Worm (Caenorhabditis elegans): ENCODE measurements around the gene col-180.

Gene col-180

DNA sequence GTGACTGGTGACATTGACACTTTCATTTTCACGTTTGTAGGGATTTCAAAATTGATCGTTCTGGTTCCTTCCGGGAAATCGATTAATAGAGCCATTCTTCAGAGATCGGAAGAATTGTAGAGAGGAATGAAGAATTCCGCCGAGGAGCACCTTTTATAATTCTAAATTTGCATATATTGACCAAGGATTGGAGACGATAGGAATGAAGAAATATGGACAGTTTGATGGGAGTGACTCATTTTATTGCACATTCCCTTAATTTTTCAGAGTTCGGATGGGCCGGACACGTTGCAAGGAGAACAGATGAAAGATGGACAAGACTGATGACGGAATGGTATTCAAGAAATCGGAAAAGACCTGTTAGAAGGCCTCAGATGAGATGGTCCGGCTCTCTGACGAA lies 11.8 kb downstream of the col-180 start, which contains the start of gene C44C10.15:
Gene C44C10.15 (minus strand): TSS at position 101 of the 400 bp plus-strand sequence.
- TF ChIP-seq aly-2 (tag; optimal IDR thresholded peaks at IDR 0.05), result no peak
- TF ChIP-seq zag-1 (tag; optimal IDR thresholded peaks at IDR 0.05), result no peak
- no peak for TF ChIP-seq nhr-12 (tag; optimal IDR thresholded peaks at IDR 0.05)
- no peak for TF ChIP-seq ceh-28 (tag; optimal IDR thresholded peaks at IDR 0.05)
- TF ChIP-seq nhr-237 (tag; optimal IDR thresholded peaks at IDR 0.05), result no peak
- no peak for TF ChIP-seq unc-39 (tag; optimal IDR thresholded peaks at IDR 0.05)
- no peak for TF ChIP-seq fos-1 (tag; optimal IDR thresholded peaks at IDR 0.05)
- TF ChIP-seq fkh-10 (GFP tag; optimal IDR thresholded peaks at IDR 0.05), result no peak
- TF ChIP-seq ztf-4 (tag; optimal IDR thresholded peaks at IDR 0.05), result no peak
- TF ChIP-seq ceh-82 (tag; optimal IDR thresholded peaks at IDR 0.05), result no peak

DNA sequence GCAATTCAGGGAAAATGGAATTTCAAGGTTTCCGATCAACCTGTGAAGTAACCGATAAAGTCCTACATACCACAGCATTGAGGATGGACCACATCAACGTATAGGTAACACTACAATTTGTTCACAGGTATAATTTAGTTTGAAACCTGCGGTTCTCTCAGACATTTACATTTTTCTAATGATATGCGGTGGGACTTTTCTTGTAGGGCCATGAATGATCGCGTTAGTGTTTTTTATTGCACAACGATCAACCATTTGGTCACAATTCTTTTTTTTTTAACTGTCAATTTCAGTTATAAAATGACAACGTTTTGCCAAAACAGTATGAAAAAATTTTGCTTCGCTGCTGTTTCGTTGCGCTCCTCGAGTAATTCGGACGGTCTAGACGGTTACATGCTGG lies 15.4 kb downstream of the col-180 start, which contains the start of gene C44C10.12:
Gene C44C10.12 (plus strand): TSS at position 301 of the 400 bp plus-strand sequence.
- TF ChIP-seq unc-39 (tag; optimal IDR thresholded peaks at IDR 0.05) (no peak), elt-1 (tag; optimal IDR thresholded peaks at IDR 0.05) (no peak), daf-12 (tag; optimal IDR thresholded peaks at IDR 0.05) (no peak), nhr-77 (tag; optimal IDR thresholded peaks at IDR 0.05) (no peak), unc-62 (GFP tag; optimal IDR thresholded peaks at IDR 0.05) (no peak), egl-5 (tag; optimal IDR thresholded peaks at IDR 0.05) (no peak), mml-1 (tag; optimal IDR thresholded peaks at IDR 0.05) (no peak), lin-39 (tag; optimal IDR thresholded peaks at IDR 0.05) (no peak), ama-1 (optimal IDR thresholded peaks at IDR 0.05) (no peak), skn-1 (tag; optimal IDR thresholded peaks at IDR 0.05) (no peak), tbx-2 (tag; optimal IDR thresholded peaks at IDR 0.05) (no peak), mdl-1 (tag; optimal IDR thresholded peaks at IDR 0.05) (no peak), eor-1 (tag; optimal IDR thresholded peaks at IDR 0.05) (no peak), nhr-237 (tag; optimal IDR thresholded peaks at IDR 0.05) (no peak)

DNA sequence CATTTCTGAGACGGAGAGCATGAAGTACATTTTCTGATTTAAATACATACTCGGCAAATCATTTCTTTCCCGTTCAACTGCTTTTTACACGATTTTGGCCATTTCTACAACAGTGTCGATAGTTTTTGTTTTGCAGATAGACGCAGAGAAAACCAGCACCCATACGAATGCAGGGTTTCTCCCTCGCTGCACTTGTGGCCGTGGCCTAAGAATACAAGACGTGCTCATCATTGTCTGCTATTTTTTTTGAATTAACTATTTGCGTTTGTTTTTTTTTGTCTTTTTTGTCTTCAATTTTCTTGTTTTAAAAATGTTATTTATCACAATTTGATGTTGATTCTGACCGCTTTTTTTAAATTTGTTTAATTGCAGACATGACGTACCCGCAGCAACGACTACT lies 19.0 kb downstream of the col-180 start, which contains the start of gene smcl-1:
Gene smcl-1 (plus strand): TSS at position 373 of the 400 bp plus-strand sequence.
- TF ChIP-seq ceh-28 (tag; optimal IDR thresholded peaks at IDR 0.05) (no peak), ceh-82 (tag; optimal IDR thresholded peaks at IDR 0.05) (no peak), nhr-43 (tag; optimal IDR thresholded peaks at IDR 0.05; ENCODE audit: poor library complexity, severe bottlenecking) (peak; percentile 8), pha-4 (tag; optimal IDR thresholded peaks at IDR 0.05) (peak; percentile 78), unc-39 (tag; optimal IDR thresholded peaks at IDR 0.05) (no peak), egl-5 (tag; optimal IDR thresholded peaks at IDR 0.05) (peak; percentile 54), unc-62 (GFP tag; optimal IDR thresholded peaks at IDR 0.05) (no peak), hmg-11 (tag; optimal IDR thresholded peaks at IDR 0.05) (no peak), snpc-4 (tag; optimal IDR thresholded peaks at IDR 0.05) (peak; percentile 57), ceh-9 (tag; optimal IDR thresholded peaks at IDR 0.05) (no peak), elt-2 (tag; optimal IDR thresholded peaks at IDR 0.05) (peak; percentile 28), mml-1 (tag; optimal IDR thresholded peaks at IDR 0.05) (no peak), nhr-67 (tag; optimal IDR thresholded peaks at IDR 0.05) (no peak), elt-3 (tag; optimal IDR thresholded peaks at IDR 0.05) (no peak), fkh-2 (tag; optimal IDR thresholded peaks at IDR 0.05) (no peak), nhr-23 (tag; optimal IDR thresholded peaks at IDR 0.05) (no peak), lin-15B (tag; optimal IDR thresholded peaks at IDR 0.05) (peak; percentile 41), nhr-25 (tag; optimal IDR thresholded peaks at IDR 0.05) (peak; percentile 31), skn-1 (tag; optimal IDR thresholded peaks at IDR 0.05) (no peak), nhr-28 (tag; optimal IDR thresholded peaks at IDR 0.05) (no peak)

DNA sequence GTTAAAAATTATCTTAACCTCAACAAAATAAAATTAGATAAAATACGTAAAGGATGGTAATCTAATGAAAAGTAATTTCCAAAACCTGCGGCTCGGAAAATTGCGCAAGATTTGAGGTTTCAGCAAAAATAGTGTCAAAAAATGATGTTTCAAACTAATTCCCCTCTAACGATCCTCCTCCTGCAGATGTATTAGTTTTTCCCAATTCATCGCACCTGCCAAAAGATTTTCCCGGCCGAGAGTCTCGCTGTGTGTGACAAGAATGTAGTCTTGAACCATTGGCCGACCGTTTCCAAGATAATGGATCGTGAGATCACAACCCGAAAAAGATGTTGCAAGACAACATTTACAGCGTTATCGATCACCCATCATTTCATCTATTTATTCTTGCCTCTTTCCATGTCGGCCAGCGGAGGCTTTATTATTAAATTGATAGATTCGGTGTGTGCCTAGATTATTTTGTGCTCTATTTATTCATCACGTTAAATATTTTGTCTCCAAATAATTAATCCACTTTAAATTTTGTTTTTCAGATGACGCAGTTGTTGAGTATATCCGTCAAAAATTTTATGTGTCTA lies 22.0 kb downstream of the col-180 start, which contains the start of the genes C44C10.10 and C44C10.5:
Gene C44C10.10 (plus strand): TSS at position 301 of the 578 bp plus-strand sequence.
Gene C44C10.5 (plus strand): TSS at position 528 of the 578 bp plus-strand sequence.
- no peak for TF ChIP-seq mml-1 (tag; optimal IDR thresholded peaks at IDR 0.05)
- TF ChIP-seq ceh-82 (tag; optimal IDR thresholded peaks at IDR 0.05), result no peak
- TF ChIP-seq ama-1 (optimal IDR thresholded peaks at IDR 0.05), result no peak
- no peak for TF ChIP-seq nhr-23 (tag; optimal IDR thresholded peaks at IDR 0.05)
- TF ChIP-seq nhr-76 (tag; optimal IDR thresholded peaks at IDR 0.05), result no peak
- no peak for TF ChIP-seq skn-1 (tag; optimal IDR thresholded peaks at IDR 0.05)
- no peak for TF ChIP-seq nhr-67 (tag; optimal IDR thresholded peaks at IDR 0.05)
- TF ChIP-seq tbx-2 (tag; optimal IDR thresholded peaks at IDR 0.05), result no peak
- TF ChIP-seq nhr-25 (tag; optimal IDR thresholded peaks at IDR 0.05), result no peak
- TF ChIP-seq daf-12 (tag; optimal IDR thresholded peaks at IDR 0.05), result no peak
- no peak for TF ChIP-seq egl-27 (tag; optimal IDR thresholded peaks at IDR 0.05)
- TF ChIP-seq elt-1 (tag; optimal IDR thresholded peaks at IDR 0.05), result no peak
- TF ChIP-seq ceh-16 (tag; optimal IDR thresholded peaks at IDR 0.05), result no peak
